Fruit fly (Drosophila melanogaster): Measurements from ENCODE around the gene gammaSnap2.
A peak's percentile ranks its signal among the peaks of the same experiment; 100 is the strongest.

Gene gammaSnap2

dm6 chr3R:10161163-10161562 is 40.0 kb upstream of the gammaSnap2 start, which contains the start of gene CG6254 (continued):
- TF ChIP-seq croc (GFP tag; conservative IDR thresholded peaks at IDR 0.05) (no peak), zen2 (GFP tag; IDR thresholded peaks at IDR 0.05; ENCODE audit: partially characterized antibody) (0 out of 3 replicates have a peak, but pooled peaks have one; percentile 24), trem (tag; optimal IDR thresholded peaks at IDR 0.05) (peak; percentile 39), gsb (GFP tag; IDR thresholded peaks at IDR 0.05) (no peak), CG3847 (GFP tag; IDR thresholded peaks at IDR 0.05) (0 out of 2 replicates have a peak, but pooled peaks have one; percentile 22), Dip3 (GFP tag; optimal IDR thresholded peaks at IDR 0.05) (peak; percentile 24), ci (GFP tag; IDR thresholded peaks at IDR 0.05) (0 out of 3 replicates have a peak, but pooled peaks have one; percentile 47), dm (GFP tag; optimal IDR thresholded peaks at IDR 0.05) (peak; percentile 31), CG34224 (GFP tag; IDR thresholded peaks at IDR 0.05; ENCODE audit: partially characterized antibody) (peak; percentile 16; the same call in 1 of the 3 replicates), gfzf (GFP tag; optimal IDR thresholded peaks at IDR 0.05) (peak; percentile 28), al (GFP tag; IDR thresholded peaks at IDR 0.05) (0 out of 2 replicates have a peak, but pooled peaks have one; percentile 15), YL-1 (GFP tag; optimal IDR thresholded peaks at IDR 0.05) (peak; percentile 46), CG14014 (GFP tag; IDR thresholded peaks at IDR 0.05) (peak; percentile 64; the same call in 1 of the 2 replicates), CG8478 (optimal IDR thresholded peaks at IDR 0.05) (no peak), CG31224 (GFP tag; IDR thresholded peaks at IDR 0.05) (no peak), CG9797 (GFP tag; optimal IDR thresholded peaks at IDR 0.05) (no peak), PHDP (tag; optimal IDR thresholded peaks at IDR 0.05) (no peak), CG1792 (GFP tag; optimal IDR thresholded peaks at IDR 0.05) (no peak), CG16813 (GFP tag; IDR thresholded peaks at IDR 0.05; ENCODE audit: partially characterized antibody) (peak; percentile 32; the same call in 1 of the 3 replicates), amos (GFP tag; IDR thresholded peaks at IDR 0.05; ENCODE audit: partially characterized antibody) (peak; percentile 57; the same call in 1 of the 2 replicates), CG12299 (tag; optimal IDR thresholded peaks at IDR 0.05) (no peak), ase (GFP tag; IDR thresholded peaks at IDR 0.05) (peak; percentile 50; the same call in 1 of the 3 replicates), E2f2 (GFP tag; IDR thresholded peaks at IDR 0.05) (peak; percentile 37), Sry-β (GFP tag; optimal IDR thresholded peaks at IDR 0.05) (peak; percentile 39), Med (GFP tag) (peak; percentile 88), Hr3 (GFP tag; optimal IDR thresholded peaks at IDR 0.05) (no peak), CG17912 (GFP tag; optimal IDR thresholded peaks at IDR 0.05) (no peak), CG15514 (GFP tag; optimal IDR thresholded peaks at IDR 0.05) (peak; percentile 100), Scr (GFP tag; IDR thresholded peaks at IDR 0.05; ENCODE audit: partially characterized antibody) (peak; percentile 34), Lpt (GFP tag; optimal IDR thresholded peaks at IDR 0.05) (no peak), CG8281 (tag; optimal IDR thresholded peaks at IDR 0.05) (no peak), gcm (GFP tag; optimal IDR thresholded peaks at IDR 0.05) (no peak), C15 (GFP tag; IDR thresholded peaks at IDR 0.05) (no peak), CG13775 (GFP tag; optimal IDR thresholded peaks at IDR 0.05) (no peak), CG10321 (GFP tag; IDR thresholded peaks at IDR 0.05) (no peak), BtbVII (GFP tag; optimal IDR thresholded peaks at IDR 0.05) (no peak), unc-4 (GFP tag; IDR thresholded peaks at IDR 0.05; ENCODE audit: partially characterized antibody) (0 out of 2 replicates have a peak, but pooled peaks have one; percentile 30), Trl (optimal IDR thresholded peaks at IDR 0.05) (no peak), Trl (GFP tag; optimal IDR thresholded peaks at IDR 0.05) (peak; percentile 47), CG13624 (GFP tag; optimal IDR thresholded peaks at IDR 0.05) (peak; percentile 13), CG2875 (GFP tag; optimal IDR thresholded peaks at IDR 0.05) (no peak), vvl (GFP tag; IDR thresholded peaks at IDR 0.05) (peak; percentile 77), CG10654 (GFP tag; optimal IDR thresholded peaks at IDR 0.05) (peak; percentile 18), CG43689 (GFP tag; IDR thresholded peaks at IDR 0.05) (no peak), CG5180 (GFP tag; optimal IDR thresholded peaks at IDR 0.05) (no peak), sqz (GFP tag; optimal IDR thresholded peaks at IDR 0.05) (no peak), Oli (tag; optimal IDR thresholded peaks at IDR 0.05) (no peak), ato (GFP tag; IDR thresholded peaks at IDR 0.05; ENCODE audit: partially characterized antibody) (peak; percentile 60; the same call in 1 of the 2 replicates), sob (GFP tag; IDR thresholded peaks at IDR 0.05) (peak; percentile 63), BEAF-32 (GFP tag; optimal IDR thresholded peaks at IDR 0.05) (peak; percentile 27)

All from whole organism, embryonic.